Fruit fly (Drosophila melanogaster): ENCODE results near the gene mtTFB1.

dm6 chr3L:11701649-11702048 is 7.1 kb upstream of the mtTFB1 start:
- TF ChIP-seq Sin3A (optimal IDR thresholded peaks at IDR 0.05) (no peak), Myc (optimal IDR thresholded peaks at IDR 0.05) (no peak), psq (optimal IDR thresholded peaks at IDR 0.05) (no peak), h (optimal IDR thresholded peaks at IDR 0.05) (no peak), insv (optimal IDR thresholded peaks at IDR 0.05) (no peak), ttk (optimal IDR thresholded peaks at IDR 0.05) (no peak)
